Worm (Caenorhabditis elegans) whole organism, L3 larva: Measurements from ENCODE around the gene F55B11.2.

Source experiments
- R02D3.7 ChIP-seq: fragments of 150-350 bp; optimal IDR thresholded peaks from 2 replicates; lab custom pipeline; 2014; ENCODE audit warnings: missing biosample characterization, missing genetic modification characterization
- ZK546.5 ChIP-seq: sonication (generic microtip); optimal IDR thresholded peaks from 2 replicates; lab custom pipeline; 2017; ENCODE audit warnings: missing biosample characterization, missing genetic modification characterization
- aly-2 ChIP-seq: fragments of 150-350 bp; optimal IDR thresholded peaks from 2 replicates; lab custom pipeline; 2014; ENCODE audit warnings: missing biosample characterization, missing genetic modification characterization
- ama-1 ChIP-seq: fragments of 150-350 bp; optimal IDR thresholded peaks from 2 replicates; lab custom pipeline; 2018
- ceh-16 ChIP-seq: sonication (generic microtip); optimal IDR thresholded peaks from 2 replicates; lab custom pipeline; 2017; ENCODE audit warnings: missing biosample characterization, missing genetic modification characterization
- ceh-28 ChIP-seq: fragments of 150-350 bp; optimal IDR thresholded peaks from 2 replicates; lab custom pipeline; 2014; ENCODE audit warnings: missing biosample characterization, missing genetic modification reagents, missing genetic modification characterization
- ceh-9 ChIP-seq: sonication (generic microtip); optimal IDR thresholded peaks from 2 replicates; lab custom pipeline; 2018; ENCODE audit warnings: missing biosample characterization, missing genetic modification characterization
- daf-12 ChIP-seq: fragments of 150-350 bp; optimal IDR thresholded peaks from 2 replicates; lab custom pipeline; 2014; ENCODE audit warnings: missing biosample characterization, missing genetic modification reagents, missing genetic modification characterization
- egl-27 ChIP-seq: sonication (generic microtip); optimal IDR thresholded peaks from 4 replicates; lab custom pipeline; 2017; ENCODE audit warnings: missing biosample characterization, missing genetic modification reagents, missing genetic modification characterization
- egl-5 ChIP-seq: fragments of 150-350 bp; optimal IDR thresholded peaks from 2 replicates; lab custom pipeline; 2017; ENCODE audit warnings: missing biosample characterization, missing genetic modification reagents, missing genetic modification characterization, inconsistent platforms
- elt-1 ChIP-seq: fragments of 150-350 bp; optimal IDR thresholded peaks from 2 replicates; lab custom pipeline; 2014; ENCODE audit warnings: missing biosample characterization, missing genetic modification characterization
- elt-2 ChIP-seq: sonication (generic microtip); optimal IDR thresholded peaks from 2 replicates; lab custom pipeline; 2016; ENCODE audit warnings: missing genetic modification reagents, mild to moderate bottlenecking, missing genetic modification characterization, missing compliant biosample characterization
- elt-3 ChIP-seq, 3 experiments: fragments of 150-350 bp in 1 of 3; sonication (generic microtip) in 2 of 3; optimal IDR thresholded peaks; 2 replicates in 2 of 3; 4 replicates in 1 of 3; lab custom pipeline; 2014 to 2017; ENCODE audit warnings: missing biosample characterization in 3 of 3, missing genetic modification characterization in 3 of 3
- eor-1 ChIP-seq, 2 experiments: fragments of 150-350 bp; optimal IDR thresholded peaks; 2 replicates each; lab custom pipeline; 2014 to 2018; ENCODE audit warnings: missing biosample characterization in 2 of 2, missing genetic modification characterization in 2 of 2
- fkh-10 ChIP-seq: sonication (generic microtip); optimal IDR thresholded peaks from 2 replicates; lab custom pipeline; 2017; ENCODE audit warnings: missing biosample characterization, missing genetic modification reagents, missing genetic modification characterization
- fkh-2 ChIP-seq: fragments of 150-350 bp; optimal IDR thresholded peaks from 2 replicates; lab custom pipeline; 2014; ENCODE audit warnings: missing biosample characterization, missing genetic modification reagents, missing genetic modification characterization
- fos-1 ChIP-seq: fragments of 150-350 bp; optimal IDR thresholded peaks from 2 replicates; lab custom pipeline; 2014; ENCODE audit warnings: missing biosample characterization, missing genetic modification characterization
- hmg-11 ChIP-seq: sonication (generic microtip); optimal IDR thresholded peaks from 2 replicates; lab custom pipeline; 2016; ENCODE audit warnings: missing genetic modification characterization, missing compliant biosample characterization
- jun-1 ChIP-seq: fragments of 150-350 bp; optimal IDR thresholded peaks from 2 replicates; lab custom pipeline; 2014; ENCODE audit warnings: missing biosample characterization, missing genetic modification reagents, missing genetic modification characterization
- lin-15B ChIP-seq: fragments of 150-350 bp; optimal IDR thresholded peaks from 2 replicates; lab custom pipeline; 2014; ENCODE audit warnings: missing biosample characterization, missing genetic modification characterization
- lin-39 ChIP-seq: fragments of 150-350 bp; optimal IDR thresholded peaks from 2 replicates; lab custom pipeline; 2018; ENCODE audit warnings: missing biosample characterization, missing genetic modification reagents, missing genetic modification characterization
- mdl-1 ChIP-seq: fragments of 150-350 bp; optimal IDR thresholded peaks from 2 replicates; lab custom pipeline; 2014; ENCODE audit warnings: missing biosample characterization, missing genetic modification characterization
- nhr-11 ChIP-seq: fragments of 150-350 bp; optimal IDR thresholded peaks from 2 replicates; lab custom pipeline; 2014; ENCODE audit warnings: missing biosample characterization, missing genetic modification characterization
- nhr-12 ChIP-seq: fragments of 150-350 bp; optimal IDR thresholded peaks from 2 replicates; lab custom pipeline; 2014; ENCODE audit warnings: missing biosample characterization, missing genetic modification characterization
- nhr-23 ChIP-seq: fragments of 150-350 bp; optimal IDR thresholded peaks from 2 replicates; lab custom pipeline; 2014; ENCODE audit warnings: missing biosample characterization, missing genetic modification reagents, missing genetic modification characterization
- nhr-237 ChIP-seq: fragments of 150-350 bp; optimal IDR thresholded peaks from 2 replicates; lab custom pipeline; 2014; ENCODE audit warnings: missing biosample characterization, missing genetic modification characterization
- nhr-43 ChIP-seq: sonication (generic microtip); optimal IDR thresholded peaks from 2 replicates; lab custom pipeline; 2016; ENCODE audit warnings: mild to moderate bottlenecking, missing genetic modification characterization, missing compliant biosample characterization; ENCODE audit not compliant: poor library complexity, severe bottlenecking
- nhr-77 ChIP-seq: fragments of 150-350 bp; optimal IDR thresholded peaks from 2 replicates; lab custom pipeline; 2014; ENCODE audit warnings: missing biosample characterization, missing genetic modification characterization
- pha-4 ChIP-seq: fragments of 150-350 bp; optimal IDR thresholded peaks from 2 replicates; lab custom pipeline; 2014; ENCODE audit warnings: missing biosample characterization, missing genetic modification reagents, missing genetic modification characterization
- pqm-1 ChIP-seq: fragments of 150-350 bp; optimal IDR thresholded peaks from 2 replicates; lab custom pipeline; 2017; ENCODE audit warnings: missing biosample characterization, missing genetic modification characterization, inconsistent platforms
- sea-2 ChIP-seq: fragments of 150-350 bp; sonication (generic microtip); optimal IDR thresholded peaks from 4 replicates; lab custom pipeline; 2014; ENCODE audit warnings: missing biosample characterization, missing genetic modification reagents, missing genetic modification characterization
- skn-1 ChIP-seq: fragments of 150-350 bp; optimal IDR thresholded peaks from 2 replicates; lab custom pipeline; 2014; ENCODE audit warnings: missing biosample characterization, missing genetic modification characterization
- snpc-4 ChIP-seq: fragments of 150-350 bp; optimal IDR thresholded peaks from 2 replicates; lab custom pipeline; 2014; ENCODE audit warnings: missing biosample characterization, missing genetic modification characterization
- tbx-2 ChIP-seq: sonication (generic microtip); optimal IDR thresholded peaks from 2 replicates; lab custom pipeline; 2016; ENCODE audit warnings: mild to moderate bottlenecking, missing genetic modification characterization, missing compliant biosample characterization
- unc-39 ChIP-seq: sonication (generic microtip); optimal IDR thresholded peaks from 4 replicates; lab custom pipeline; 2017; ENCODE audit warnings: missing biosample characterization, missing genetic modification characterization
- unc-62 ChIP-seq: fragments of 150-350 bp; sonication (generic microtip); optimal IDR thresholded peaks from 4 replicates; lab custom pipeline; 2014; ENCODE audit warnings: missing biosample characterization, missing genetic modification reagents, missing genetic modification characterization
- zag-1 ChIP-seq: fragments of 150-350 bp; optimal IDR thresholded peaks from 2 replicates; lab custom pipeline; 2014; ENCODE audit warnings: missing biosample characterization, missing genetic modification characterization
- ztf-11 ChIP-seq: fragments of 150-350 bp; optimal IDR thresholded peaks from 2 replicates; lab custom pipeline; 2014; ENCODE audit warnings: missing biosample characterization, missing genetic modification characterization
- ztf-4 ChIP-seq: fragments of 150-350 bp; optimal IDR thresholded peaks from 2 replicates; lab custom pipeline; 2014; ENCODE audit warnings: missing biosample characterization, missing genetic modification characterization

F55B11.2 gene

DNA sequence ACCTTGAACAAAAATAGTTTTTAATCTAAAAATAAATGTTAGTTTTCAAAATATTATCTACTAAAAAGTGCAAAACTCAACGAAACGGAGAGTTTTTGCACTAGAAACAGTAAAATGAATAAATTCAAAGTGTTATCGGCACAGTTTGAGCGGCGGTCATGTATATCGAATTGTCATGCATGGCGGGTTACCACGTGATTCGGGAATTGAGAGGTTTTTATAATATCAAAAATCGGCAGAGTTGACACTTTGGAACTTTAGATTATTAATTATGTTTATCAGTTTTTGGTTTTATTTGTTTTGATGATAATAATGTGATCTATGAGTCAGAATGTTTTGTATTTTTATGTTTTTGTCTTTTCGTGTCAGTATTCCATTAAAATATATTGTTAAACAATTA, 9.7 kb downstream of the F55B11.2 start:
- TF ChIP-seq nhr-11 (tag; lab: Kevin White, UChicago) (no peak), pqm-1 (tag; lab: Kevin White, UChicago) (peak; percentile 94), elt-2 (tag; lab: Kevin White, UChicago) (peak; percentile 97), pha-4 (tag; lab: Kevin White, UChicago) (peak; percentile 64), unc-39 (tag; lab: Kevin White, UChicago) (no peak), jun-1 (tag; lab: Kevin White, UChicago) (peak; percentile 46)

DNA sequence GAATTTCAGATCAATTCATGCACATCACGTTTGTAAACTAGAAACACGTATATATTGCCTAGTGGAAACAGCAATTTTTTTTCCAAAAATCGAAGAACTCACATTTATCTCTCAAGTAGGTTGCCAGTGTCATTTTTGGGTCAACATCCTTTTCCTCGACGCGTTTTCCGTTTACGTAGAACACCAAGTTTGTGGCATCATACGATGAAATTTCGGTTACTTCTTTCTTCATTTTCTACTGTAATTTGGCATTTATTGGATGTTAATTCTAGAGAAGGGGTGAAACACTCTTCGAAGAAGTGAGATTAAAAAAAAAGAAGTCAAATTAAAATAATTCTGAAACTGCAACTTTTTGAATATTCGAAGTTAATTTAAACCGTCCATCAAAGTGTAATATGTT, 10.4 kb downstream of the F55B11.2 start, which contains the start of gene xdh-1:
Gene xdh-1, minus strand, starts transcription at position 240 of the 400 bp plus-strand sequence.
- TF ChIP-seq nhr-237 (tag; lab: Kevin White, UChicago) (no peak), aly-2 (tag; lab: Kevin White, UChicago) (no peak), skn-1 (no peak), nhr-43 (no peak), ceh-28 (tag; lab: Kevin White, UChicago) (no peak), tbx-2 (tag; lab: Kevin White, UChicago) (no peak), lin-15B (tag; lab: Kevin White, UChicago) (no peak), zag-1 (tag; lab: Kevin White, UChicago) (no peak), lin-39 (tag; lab: Kevin White, UChicago) (no peak), fkh-10 (GFP tag; lab: Kevin White, UChicago) (no peak), fkh-2 (tag; lab: Kevin White, UChicago) (no peak)

DNA sequence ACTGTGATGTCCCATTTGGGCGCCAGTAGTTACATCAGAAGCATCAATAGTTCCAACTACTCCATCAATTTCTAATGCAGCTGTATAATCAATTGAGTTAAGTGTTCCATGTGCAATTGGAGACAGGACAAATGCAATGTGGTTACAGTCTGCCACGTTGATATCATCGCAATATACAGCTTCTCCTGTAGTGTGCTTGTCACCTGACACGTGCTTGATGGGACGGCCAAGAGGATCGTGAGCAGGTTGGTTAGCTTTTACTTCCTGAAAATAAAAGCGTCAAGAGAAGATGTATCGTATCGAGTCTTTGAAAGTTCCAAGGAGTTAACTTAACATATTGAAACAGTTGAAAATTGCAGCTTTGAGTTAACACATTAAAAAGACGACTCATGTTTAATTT, 14.5 kb downstream of the F55B11.2 start:
- TF ChIP-seq ztf-4 (no peak), sea-2 (no peak), eor-1 (tag; optimal IDR thresholded peaks at IDR 0.05; lab: Kevin White, UChicago) (no peak), unc-39 (tag; lab: Kevin White, UChicago) (no peak), ZK546.5 (no peak), lin-39 (tag; lab: Kevin White, UChicago) (no peak), tbx-2 (tag; lab: Kevin White, UChicago) (no peak), elt-3 (tag; optimal IDR thresholded peaks at IDR 0.05; lab: Kevin White, UChicago) (no peak), lin-15B (tag; lab: Kevin White, UChicago) (no peak)

DNA sequence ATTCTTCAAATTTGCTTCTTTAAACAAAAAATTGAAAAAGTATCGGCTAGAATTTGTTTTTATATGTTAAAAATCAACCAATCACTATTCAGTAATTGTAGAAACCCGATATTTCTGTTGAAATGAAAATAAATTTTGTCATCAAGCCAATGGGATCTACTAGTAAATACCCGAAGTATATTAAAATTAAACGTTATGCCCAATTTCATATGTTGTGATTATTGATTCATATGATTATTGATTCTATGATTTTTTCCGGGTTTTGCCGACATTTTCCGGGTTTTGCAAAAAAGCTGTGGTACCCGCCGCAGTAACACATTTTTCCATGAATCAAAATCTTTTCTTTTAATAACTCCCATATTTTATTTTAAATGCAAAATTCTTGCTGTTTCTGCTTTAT, 27.6 kb downstream of the F55B11.2 start:
- TF ChIP-seq unc-39 (tag; lab: Kevin White, UChicago) (no peak), zag-1 (tag; lab: Kevin White, UChicago) (no peak), nhr-237 (tag; lab: Kevin White, UChicago) (no peak), ztf-4 (no peak), nhr-23 (tag; lab: Kevin White, UChicago) (no peak), ztf-11 (tag; lab: Kevin White, UChicago) (no peak), R02D3.7 (no peak), daf-12 (tag; lab: Kevin White, UChicago) (no peak), hmg-11 (tag; lab: Kevin White, UChicago) (no peak), nhr-12 (no peak), unc-62 (GFP tag; lab: Kevin White, UChicago) (no peak), skn-1 (no peak), nhr-77 (tag; lab: Kevin White, UChicago) (no peak), jun-1 (tag; lab: Kevin White, UChicago) (no peak), ama-1 (lab: Kevin White, UChicago) (no peak), pqm-1 (tag; lab: Kevin White, UChicago) (no peak), elt-1 (tag; lab: Kevin White, UChicago) (no peak)

DNA sequence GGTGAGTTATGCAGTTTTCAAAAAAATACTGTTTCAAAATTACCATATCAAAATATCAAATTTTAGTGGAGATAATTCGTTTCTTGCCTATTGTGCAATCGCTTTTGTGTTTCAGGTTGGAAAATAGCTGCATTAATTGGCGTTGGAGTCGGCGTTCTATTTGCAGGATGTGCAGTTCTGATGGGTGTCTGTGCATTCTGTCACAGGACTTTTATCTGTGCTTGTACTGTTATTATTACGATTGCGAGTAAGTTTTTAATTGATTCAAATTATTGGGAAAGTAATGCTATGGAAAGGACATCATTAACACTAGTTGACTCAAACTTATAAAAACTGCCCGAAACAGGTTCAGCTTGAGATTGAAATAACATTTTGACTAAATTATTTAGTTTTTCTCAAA, 28.3 kb downstream of the F55B11.2 start:
- no peak for TF ChIP-seq mdl-1 (tag; lab: Kevin White, UChicago)
- TF ChIP-seq elt-3 (tag; optimal IDR thresholded peaks at IDR 0.05; lab: Kevin White, UChicago), result no peak
- TF ChIP-seq pha-4 (tag; lab: Kevin White, UChicago), result no peak
- no peak for TF ChIP-seq ztf-11 (tag; lab: Kevin White, UChicago)
- no peak for TF ChIP-seq egl-5 (tag; lab: Kevin White, UChicago)
- no peak for TF ChIP-seq daf-12 (tag; lab: Kevin White, UChicago)
- TF ChIP-seq fkh-2 (tag; lab: Kevin White, UChicago), result no peak
- TF ChIP-seq fos-1 (tag; lab: Kevin White, UChicago), result no peak
- no peak for TF ChIP-seq ceh-16 (tag; lab: Kevin White, UChicago)
- TF ChIP-seq R02D3.7, result no peak
- TF ChIP-seq snpc-4, result no peak
- TF ChIP-seq lin-15B (tag; lab: Kevin White, UChicago), result no peak
- no peak for TF ChIP-seq egl-27 (tag; lab: Kevin White, UChicago)
- no peak for TF ChIP-seq ceh-9
